ENCODE assay signal across 4 worm cellular contexts in genomic region chrIV:4021847-4022780, ce11.
A peak's percentile ranks its signal among the peaks of the same experiment; 100 is the strongest.
TF ChIP-seq lines count a peak whose summit lies in the region.

No protein-coding gene starts in this region.

TF ChIP-seq in whole organism, L1 larva, 84 proteins besides CTCF, POLR2A, EP300 and RAD21 (continued from another document and continues in another):
- TF ChIP-seq efl-1 (optimal IDR thresholded peaks at IDR 0.05; lab: Kevin White, UChicago): no peak
- no peak for TF ChIP-seq efl-1 (GFP tag; optimal IDR thresholded peaks at IDR 0.05 in 1 of 2; lab: Kevin White, UChicago)
- no peak for TF ChIP-seq nhr-12 (tag; optimal IDR thresholded peaks at IDR 0.05; lab: Kevin White, UChicago)
- TF ChIP-seq ztf-11 (tag; optimal IDR thresholded peaks at IDR 0.05; lab: Kevin White, UChicago): no peak
- TF ChIP-seq swsn-7 (tag; optimal IDR thresholded peaks at IDR 0.05; lab: Kevin White, UChicago): no peak
- TF ChIP-seq lin-35 (GFP tag; optimal IDR thresholded peaks at IDR 0.05; lab: Kevin White, UChicago): peak; percentile 5 to 25
- TF ChIP-seq lin-15B (tag; optimal IDR thresholded peaks at IDR 0.05; lab: Kevin White, UChicago): no peak
- no peak for TF ChIP-seq unc-130 (tag; optimal IDR thresholded peaks at IDR 0.05; lab: Kevin White, UChicago)
- TF ChIP-seq lsy-2 (tag; optimal IDR thresholded peaks at IDR 0.05; lab: Kevin White, UChicago): peak in 1 of 2 experiments; percentile 26
- TF ChIP-seq tbx-2 (tag; optimal IDR thresholded peaks at IDR 0.05; lab: Kevin White, UChicago): no peak
- no peak for TF ChIP-seq nhr-237 (tag; optimal IDR thresholded peaks at IDR 0.05; lab: Kevin White, UChicago)
- TF ChIP-seq lin-14 (GFP tag; optimal IDR thresholded peaks at IDR 0.05; lab: Kevin White, UChicago): peak; percentile 48
- no peak for TF ChIP-seq C16A3.4 (tag; optimal IDR thresholded peaks at IDR 0.05; lab: Kevin White, UChicago)
- no peak for TF ChIP-seq ets-5 (GFP tag; IDR thresholded peaks at IDR 0.05; lab: Robert Waterston, UW)
- no peak for TF ChIP-seq hpl-2 (GFP tag; optimal IDR thresholded peaks at IDR 0.05; lab: Kevin White, UChicago)
- TF ChIP-seq pax-3 (tag; optimal IDR thresholded peaks at IDR 0.05; lab: Kevin White, UChicago): no peak
- TF ChIP-seq nhr-19 (GFP tag; conservative IDR thresholded peaks at IDR 0.05; lab: Robert Waterston, UW): no peak
- TF ChIP-seq efl-3 (GFP tag; optimal IDR thresholded peaks at IDR 0.05; lab: Kevin White, UChicago): no peak
- TF ChIP-seq aha-1 (tag; optimal IDR thresholded peaks at IDR 0.05; lab: Kevin White, UChicago): no peak
- TF ChIP-seq nhr-47 (tag; optimal IDR thresholded peaks at IDR 0.05; lab: Kevin White, UChicago): no peak
- no peak for TF ChIP-seq unc-98 (GFP tag; IDR thresholded peaks at IDR 0.05; lab: Robert Waterston, UW)
- no peak for TF ChIP-seq fkh-8 (tag; optimal IDR thresholded peaks at IDR 0.05; lab: Kevin White, UChicago)
- no peak for TF ChIP-seq lir-3 (tag; optimal IDR thresholded peaks at IDR 0.05; lab: Kevin White, UChicago; ENCODE audit: poor library complexity)
- TF ChIP-seq ama-1 (optimal IDR thresholded peaks at IDR 0.05; lab: Kevin White, UChicago): no peak
- no peak for TF ChIP-seq ceh-8 (GFP tag; optimal IDR thresholded peaks at IDR 0.05; lab: Kevin White, UChicago)
- TF ChIP-seq tlp-1 (tag; optimal IDR thresholded peaks at IDR 0.05; lab: Kevin White, UChicago): no peak
- no peak for TF ChIP-seq ztf-4 (tag; optimal IDR thresholded peaks at IDR 0.05; lab: Kevin White, UChicago)
- no peak for TF ChIP-seq Y116A8C.19 (tag; optimal IDR thresholded peaks at IDR 0.05; lab: Kevin White, UChicago; ENCODE audit: borderline replicate concordance)
- TF ChIP-seq irx-1 (tag; optimal IDR thresholded peaks at IDR 0.05; lab: Kevin White, UChicago): no peak
- no peak for TF ChIP-seq zag-1 (tag; optimal IDR thresholded peaks at IDR 0.05; lab: Kevin White, UChicago)
- TF ChIP-seq nhr-84 (tag; optimal IDR thresholded peaks at IDR 0.05; lab: Kevin White, UChicago): no peak
- no peak for TF ChIP-seq mef-2 (tag; optimal IDR thresholded peaks at IDR 0.05; lab: Kevin White, UChicago)
- no peak for TF ChIP-seq skn-1 (tag; optimal IDR thresholded peaks at IDR 0.05; lab: Kevin White, UChicago)
- peak; percentile 23 for TF ChIP-seq snu-23 (GFP tag; optimal IDR thresholded peaks at IDR 0.05; lab: Kevin White, UChicago)
- no peak for TF ChIP-seq ceh-82 (tag; optimal IDR thresholded peaks at IDR 0.05; lab: Kevin White, UChicago)

TF ChIP-seq in whole organism, L2 larva, 48 proteins besides CTCF, POLR2A, EP300 and RAD21 (continued from another document):
- TF ChIP-seq unc-55 (GFP tag; optimal IDR thresholded peaks at IDR 0.05; lab: Kevin White, UChicago): peak; percentile 4
- TF ChIP-seq alr-1 (tag; optimal IDR thresholded peaks at IDR 0.05; lab: Kevin White, UChicago): no peak
- TF ChIP-seq ztf-1 (GFP tag; conservative IDR thresholded peaks at IDR 0.05; lab: Robert Waterston, UW): no peak
- no peak for TF ChIP-seq nhr-129 (tag; optimal IDR thresholded peaks at IDR 0.05; lab: Kevin White, UChicago)
- no peak for TF ChIP-seq lin-39 (tag; optimal IDR thresholded peaks at IDR 0.05; lab: Kevin White, UChicago)
- TF ChIP-seq crh-2 (tag; optimal IDR thresholded peaks at IDR 0.05; lab: Kevin White, UChicago): peak; percentile 70
- TF ChIP-seq mab-5 (tag; optimal IDR thresholded peaks at IDR 0.05; lab: Kevin White, UChicago): peak; percentile 83
- no peak for TF ChIP-seq snpc-4 (tag; optimal IDR thresholded peaks at IDR 0.05; lab: Kevin White, UChicago)
- peak; percentile 56 for TF ChIP-seq sma-9 (GFP tag; optimal IDR thresholded peaks at IDR 0.05; lab: Kevin White, UChicago)
- TF ChIP-seq sma-9 (tag; optimal IDR thresholded peaks at IDR 0.05; lab: Kevin White, UChicago): no peak
- no peak for TF ChIP-seq sma-3 (GFP tag; optimal IDR thresholded peaks at IDR 0.05; lab: Kevin White, UChicago)
- TF ChIP-seq ZK546.5 (tag; optimal IDR thresholded peaks at IDR 0.05; lab: Kevin White, UChicago): no peak
- no peak for TF ChIP-seq nhr-21 (tag; optimal IDR thresholded peaks at IDR 0.05; lab: Kevin White, UChicago)
- no peak for TF ChIP-seq peb-1 (tag; optimal IDR thresholded peaks at IDR 0.05; lab: Kevin White, UChicago)
- TF ChIP-seq elt-1 (tag; optimal IDR thresholded peaks at IDR 0.05; lab: Kevin White, UChicago): no peak
- no peak for TF ChIP-seq nhr-12 (tag; optimal IDR thresholded peaks at IDR 0.05; lab: Kevin White, UChicago)
- TF ChIP-seq nhr-237 (tag; optimal IDR thresholded peaks at IDR 0.05; lab: Kevin White, UChicago): no peak
- TF ChIP-seq C34F6.9 (tag; optimal IDR thresholded peaks at IDR 0.05; lab: Kevin White, UChicago): no peak
- TF ChIP-seq nhr-77 (tag; optimal IDR thresholded peaks at IDR 0.05; lab: Kevin White, UChicago): no peak
- no peak for TF ChIP-seq lin-13 (GFP tag; optimal IDR thresholded peaks at IDR 0.05; lab: Kevin White, UChicago)
- no peak for TF ChIP-seq nhr-10 (tag; optimal IDR thresholded peaks at IDR 0.05; lab: Kevin White, UChicago)
TF ChIP-seq in whole organism, L2 larva: peak in this region for 7.

TF ChIP-seq in whole organism, L3 larva, 47 proteins besides CTCF, POLR2A, EP300 and RAD21 (continued from another document):
- TF ChIP-seq fkh-2 (tag; optimal IDR thresholded peaks at IDR 0.05; lab: Kevin White, UChicago): no peak
- TF ChIP-seq nhr-25 (tag; optimal IDR thresholded peaks at IDR 0.05; lab: Kevin White, UChicago): no peak
- TF ChIP-seq ceh-28 (tag; optimal IDR thresholded peaks at IDR 0.05; lab: Kevin White, UChicago): no peak
- TF ChIP-seq lin-39 (tag; optimal IDR thresholded peaks at IDR 0.05; lab: Kevin White, UChicago): peak; percentile 67
- TF ChIP-seq skn-1 (tag; optimal IDR thresholded peaks at IDR 0.05; lab: Kevin White, UChicago): no peak
- no peak for TF ChIP-seq unc-39 (tag; optimal IDR thresholded peaks at IDR 0.05; lab: Kevin White, UChicago)
- no peak for TF ChIP-seq snpc-4 (tag; optimal IDR thresholded peaks at IDR 0.05; lab: Kevin White, UChicago)
- no peak for TF ChIP-seq daf-12 (tag; optimal IDR thresholded peaks at IDR 0.05; lab: Kevin White, UChicago)
- TF ChIP-seq fkh-10 (GFP tag; optimal IDR thresholded peaks at IDR 0.05; lab: Kevin White, UChicago): no peak
- TF ChIP-seq ceh-16 (tag; optimal IDR thresholded peaks at IDR 0.05; lab: Kevin White, UChicago): no peak
- TF ChIP-seq ceh-9 (tag; optimal IDR thresholded peaks at IDR 0.05; lab: Kevin White, UChicago): no peak
- TF ChIP-seq ztf-11 (tag; optimal IDR thresholded peaks at IDR 0.05; lab: Kevin White, UChicago): no peak
- TF ChIP-seq ama-1 (optimal IDR thresholded peaks at IDR 0.05; lab: Kevin White, UChicago): no peak
- TF ChIP-seq fos-1 (tag; optimal IDR thresholded peaks at IDR 0.05; lab: Kevin White, UChicago): no peak
- TF ChIP-seq mml-1 (tag; optimal IDR thresholded peaks at IDR 0.05; lab: Kevin White, UChicago): no peak
- TF ChIP-seq ztf-4 (tag; optimal IDR thresholded peaks at IDR 0.05; lab: Kevin White, UChicago): no peak
- no peak for TF ChIP-seq lin-15B (tag; optimal IDR thresholded peaks at IDR 0.05; lab: Kevin White, UChicago)
- peak; percentile 16 for TF ChIP-seq nhr-23 (tag; optimal IDR thresholded peaks at IDR 0.05; lab: Kevin White, UChicago)
- no peak for TF ChIP-seq tbx-2 (tag; optimal IDR thresholded peaks at IDR 0.05; lab: Kevin White, UChicago)
- TF ChIP-seq aly-2 (tag; optimal IDR thresholded peaks at IDR 0.05; lab: Kevin White, UChicago): no peak
- TF ChIP-seq nhr-11 (tag; optimal IDR thresholded peaks at IDR 0.05; lab: Kevin White, UChicago): no peak
- no peak for TF ChIP-seq nhr-77 (tag; optimal IDR thresholded peaks at IDR 0.05; lab: Kevin White, UChicago)
- no peak for TF ChIP-seq lsy-12 (tag; optimal IDR thresholded peaks at IDR 0.05; lab: Kevin White, UChicago)
- no peak for TF ChIP-seq elt-3 (tag; optimal IDR thresholded peaks at IDR 0.05; lab: Kevin White, UChicago)
- peak; percentile 75 for TF ChIP-seq elt-2 (tag; optimal IDR thresholded peaks at IDR 0.05; lab: Kevin White, UChicago)
- no peak for TF ChIP-seq eor-1 (tag; optimal IDR thresholded peaks at IDR 0.05; lab: Kevin White, UChicago)

TF ChIP-seq in whole organism, L4 larva, 104 proteins besides CTCF, POLR2A, EP300 and RAD21 (continued from another document):
- TF ChIP-seq cey-2 (tag; optimal IDR thresholded peaks at IDR 0.05; lab: Kevin White, UChicago; ENCODE audit: borderline replicate concordance, insufficient read depth) (no peak), daf-16 (GFP tag; optimal IDR thresholded peaks at IDR 0.05; lab: Kevin White, UChicago) (peak in 1 of 2 experiments; percentile 87), daf-16 (tag; optimal IDR thresholded peaks at IDR 0.05; lab: Kevin White, UChicago) (peak; percentile 79), ZK337.2 (GFP tag; IDR thresholded peaks at IDR 0.05; lab: Robert Waterston, UW) (no peak), nhr-6 (tag; optimal IDR thresholded peaks at IDR 0.05; lab: Kevin White, UChicago) (no peak), lin-39 (tag; optimal IDR thresholded peaks at IDR 0.05; lab: Kevin White, UChicago) (no peak), dve-1 (tag; optimal IDR thresholded peaks at IDR 0.05; lab: Kevin White, UChicago; ENCODE audit: insufficient read depth) (peak; percentile 50), dmd-9 (GFP tag; IDR thresholded peaks at IDR 0.05; lab: Robert Waterston, UW) (no peak), lin-38 (GFP tag; IDR thresholded peaks at IDR 0.05; lab: Robert Waterston, UW) (no peak), dmd-6 (GFP tag; IDR thresholded peaks at IDR 0.05; lab: Robert Waterston, UW) (peak; percentile 44), aha-1 (tag; lab: Kevin White, UChicago) (peak; percentile 50), nhr-28 (tag; optimal IDR thresholded peaks at IDR 0.05; lab: Kevin White, UChicago) (peak; percentile 71), lsy-2 (tag; optimal IDR thresholded peaks at IDR 0.05; lab: Kevin White, UChicago) (no peak), hif-1 (tag; optimal IDR thresholded peaks at IDR 0.05; lab: Kevin White, UChicago) (peak in 1 of 2 experiments; percentile 68), nhr-77 (tag; optimal IDR thresholded peaks at IDR 0.05; lab: Kevin White, UChicago) (peak; percentile 24), hlh-11 (tag; optimal IDR thresholded peaks at IDR 0.05; lab: Kevin White, UChicago) (peak; percentile 33), T20F7.1 (GFP tag; optimal IDR thresholded peaks at IDR 0.05; lab: Kevin White, UChicago) (no peak), gei-8 (GFP tag; optimal IDR thresholded peaks at IDR 0.05; lab: Kevin White, UChicago) (no peak), zip-2 (tag; optimal IDR thresholded peaks at IDR 0.05; lab: Kevin White, UChicago) (no peak), daf-19 (GFP tag; conservative IDR thresholded peaks at IDR 0.05; lab: Robert Waterston, UW) (no peak), F26F4.8 (GFP tag; conservative IDR thresholded peaks at IDR 0.05; lab: Robert Waterston, UW) (no peak), lir-3 (tag; optimal IDR thresholded peaks at IDR 0.05; lab: Kevin White, UChicago) (no peak), lin-15B (tag; optimal IDR thresholded peaks at IDR 0.05; lab: Kevin White, UChicago) (no peak), nhr-25 (tag; optimal IDR thresholded peaks at IDR 0.05; lab: Kevin White, UChicago; ENCODE audit: borderline replicate concordance, insufficient read depth) (no peak), ceh-20 (GFP tag; IDR thresholded peaks at IDR 0.05; lab: Robert Waterston, UW) (peak; percentile 68; the same call in 1 of the 2 replicates), ztf-7 (tag; optimal IDR thresholded peaks at IDR 0.05; lab: Kevin White, UChicago) (no peak), mdl-1 (tag; optimal IDR thresholded peaks at IDR 0.05; lab: Kevin White, UChicago) (peak; percentile 1 to 34), php-3 (GFP tag; IDR thresholded peaks at IDR 0.05; lab: Robert Waterston, UW) (peak; percentile 92), hmg-1.1 (GFP tag; IDR thresholded peaks at IDR 0.05; lab: Robert Waterston, UW) (no peak), spr-1 (tag; optimal IDR thresholded peaks at IDR 0.05; lab: Kevin White, UChicago) (no peak), D1046.2 (GFP tag; IDR thresholded peaks at IDR 0.05; lab: Robert Waterston, UW) (no peak), ZK546.5 (tag; optimal IDR thresholded peaks at IDR 0.05; lab: Kevin White, UChicago) (no peak), T26A8.4 (GFP tag; IDR thresholded peaks at IDR 0.05; lab: Robert Waterston, UW) (no peak), pqm-1 (tag; optimal IDR thresholded peaks at IDR 0.05; lab: Kevin White, UChicago) (peak; percentile 31), dpl-1 (GFP tag; optimal IDR thresholded peaks at IDR 0.05; lab: Kevin White, UChicago) (no peak), unc-62 (GFP tag; optimal IDR thresholded peaks at IDR 0.05 in 1 of 2; lab: Kevin White, UChicago) (peak in 1 of 2 experiments; percentile 81), unc-62 (tag; optimal IDR thresholded peaks at IDR 0.05; lab: Kevin White, UChicago) (no peak), ztf-11 (tag; optimal IDR thresholded peaks at IDR 0.05; lab: Kevin White, UChicago) (no peak), rbr-2 (tag; optimal IDR thresholded peaks at IDR 0.05; lab: Kevin White, UChicago) (no peak), nhr-10 (tag; optimal IDR thresholded peaks at IDR 0.05; lab: Kevin White, UChicago) (no peak), unc-39 (tag; optimal IDR thresholded peaks at IDR 0.05; lab: Kevin White, UChicago) (no peak)
TF ChIP-seq in whole organism, L4 larva: peak in this region for 17.
